Fruit fly (Drosophila melanogaster) S2 (cell line): ENCODE data around the gene CG46244.

Source experiments
- CG8478 ChIP-seq: fragments of >200 bp; optimal IDR thresholded peaks from 2 replicates; lab custom pipeline; 2018
- CTCF ChIP-seq, 2 experiments: fragments of >200 bp; optimal IDR thresholded peaks; 2 replicates each; lab custom pipeline; 2018

DNA sequence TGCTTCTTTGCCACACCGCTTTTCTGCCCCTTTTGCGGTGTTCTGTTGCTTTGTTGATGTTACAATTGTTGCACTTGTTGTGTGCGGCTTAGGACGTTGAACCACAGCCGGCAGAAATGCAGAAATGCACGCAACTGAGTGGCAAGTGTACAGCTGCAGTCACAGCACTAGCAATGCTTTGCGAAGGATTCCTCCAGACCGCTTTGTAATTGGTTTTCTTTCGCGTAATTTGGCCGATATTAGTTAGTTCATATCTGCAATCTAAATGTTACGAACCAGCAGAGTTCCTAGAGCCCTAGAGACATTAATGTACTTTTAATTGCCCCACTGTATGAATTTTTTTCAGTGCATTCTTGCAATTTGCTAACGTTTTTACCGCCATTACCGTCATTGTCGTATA, 32.0 kb upstream of the CG46244 start:
- no peak for TF ChIP-seq CTCF (optimal IDR thresholded peaks at IDR 0.05; lab: Kevin White, UChicago)
- no peak for TF ChIP-seq CG8478
